Worm (Caenorhabditis elegans) whole organism, early embryonic: ENCODE measurements around the gene ttr-52.

ENCODE experiments used
- B0310.2 ChIP-seq: sonication (generic microtip); optimal IDR thresholded peaks from 2 replicates; lab custom pipeline; 2016; ENCODE audit warnings: mild to moderate bottlenecking, missing genetic modification characterization, missing compliant biosample characterization
- F13C5.2 ChIP-seq: sonication (generic microtip); optimal IDR thresholded peaks from 2 replicates; lab custom pipeline; 2017; ENCODE audit warnings: mild to moderate bottlenecking, missing genetic modification characterization, inconsistent platforms, missing compliant biosample characterization
- aly-1 ChIP-seq: sonication (generic microtip); optimal IDR thresholded peaks from 2 replicates; lab custom pipeline; 2016; ENCODE audit warnings: missing genetic modification characterization, missing compliant biosample characterization
- ama-1 ChIP-seq: fragments of 150-350 bp; optimal IDR thresholded peaks from 2 replicates; lab custom pipeline; 2014
- ceh-13 ChIP-seq: fragments of 200-800 bp; sonication (Bioruptor generic); optimal IDR thresholded peaks from 2 replicates; lab custom pipeline; 2018; ENCODE audit warnings: mild to moderate bottlenecking, missing genetic modification characterization, missing compliant biosample characterization
- ceh-36 ChIP-seq: sonication (generic microtip); optimal IDR thresholded peaks from 2 replicates; lab custom pipeline; 2016; ENCODE audit warnings: missing genetic modification characterization, inconsistent platforms, missing compliant biosample characterization
- ets-7 ChIP-seq: sonication (generic microtip); optimal IDR thresholded peaks from 2 replicates; lab custom pipeline; 2016; ENCODE audit warnings: missing genotype, missing genetic modification characterization, missing compliant biosample characterization
- flt-1 ChIP-seq: fragments of 200-800 bp; sonication (Bioruptor generic); IDR thresholded peaks from 2 replicates; pipeline ENCODE4 v1.3.6; 2022; ENCODE audit warnings: missing genetic modification characterization, missing compliant biosample characterization
- hmbx-1 ChIP-seq: sonication (generic microtip); optimal IDR thresholded peaks from 2 replicates; lab custom pipeline; 2016; ENCODE audit warnings: mild to moderate bottlenecking, missing genetic modification characterization, missing compliant biosample characterization
- hmg-4 ChIP-seq: fragments of 200-800 bp; sonication (Bioruptor generic); optimal IDR thresholded peaks from 2 replicates; lab custom pipeline; 2018; ENCODE audit warnings: mild to moderate bottlenecking, missing genetic modification characterization, missing compliant biosample characterization
- hnd-1 ChIP-seq: sonication (generic microtip); optimal IDR thresholded peaks from 2 replicates; lab custom pipeline; 2016; ENCODE audit warnings: missing genetic modification characterization, missing compliant biosample characterization
- pes-1 ChIP-seq: fragments of 200-800 bp; sonication (Bioruptor generic); IDR thresholded peaks from 2 replicates; pipeline ENCODE4 v1.3.6; 2022; ENCODE audit warnings: missing genetic modification reagents, missing genetic modification characterization, missing compliant biosample characterization
- scrt-1 ChIP-seq: fragments of 200-800 bp; sonication (Bioruptor generic); IDR thresholded peaks from 2 replicates; pipeline ENCODE4 v1.3.6; 2022; ENCODE audit warnings: missing genetic modification characterization, missing compliant biosample characterization
- sea-1 ChIP-seq: fragments of 200-800 bp; sonication (Bioruptor generic); conservative IDR thresholded peaks from 2 replicates; pipeline ENCODE4 v1.3.6; 2022; ENCODE audit warnings: missing genetic modification characterization, missing compliant biosample characterization
- tbx-11 ChIP-seq: fragments of 200-800 bp; sonication (Bioruptor generic); IDR thresholded peaks from 2 replicates; pipeline ENCODE4 v1.3.6; 2022; ENCODE audit warnings: missing genetic modification characterization, missing compliant biosample characterization
- tbx-37 ChIP-seq: fragments of 200-800 bp; sonication (Bioruptor generic); conservative IDR thresholded peaks from 2 replicates; pipeline ENCODE4 v1.3.6; 2022; ENCODE audit warnings: missing genetic modification reagents, missing genetic modification characterization, missing compliant biosample characterization
- tra-4 ChIP-seq: sonication (generic microtip); optimal IDR thresholded peaks from 2 replicates; lab custom pipeline; 2017; ENCODE audit warnings: missing genetic modification characterization, missing compliant biosample characterization

ttr-52 gene

DNA sequence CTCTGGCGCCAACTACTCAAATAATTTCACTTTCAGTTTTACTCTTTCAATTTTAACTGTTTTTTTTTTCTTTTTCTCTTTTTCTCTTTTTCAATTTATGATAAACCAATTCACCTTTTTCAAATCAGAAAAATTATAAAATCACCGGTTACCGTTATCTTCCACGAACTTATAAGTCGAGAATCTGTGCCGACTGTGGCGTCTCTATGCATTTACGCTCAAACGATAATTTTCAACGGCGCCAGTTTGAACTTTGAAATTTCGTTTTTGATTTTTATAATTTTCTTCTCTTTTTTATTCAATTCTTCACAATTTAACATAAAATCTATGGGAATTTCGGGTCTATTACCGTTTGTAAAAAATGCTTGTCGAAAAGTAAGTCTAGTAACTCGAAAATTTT is 18.9 kb downstream of the ttr-52 start, which contains the start of gene exo-1:
TSS of gene exo-1 (plus strand) at position 101 of the 400 bp plus-strand sequence.
- no peak for TF ChIP-seq pes-1
- no peak for TF ChIP-seq hmbx-1 (tag; lab: Kevin White, UChicago)
- TF ChIP-seq tra-4 (tag; lab: Kevin White, UChicago) = no peak
- TF ChIP-seq ets-7 (tag; lab: Kevin White, UChicago) = no peak
- TF ChIP-seq hnd-1 (tag; lab: Kevin White, UChicago) = no peak

DNA sequence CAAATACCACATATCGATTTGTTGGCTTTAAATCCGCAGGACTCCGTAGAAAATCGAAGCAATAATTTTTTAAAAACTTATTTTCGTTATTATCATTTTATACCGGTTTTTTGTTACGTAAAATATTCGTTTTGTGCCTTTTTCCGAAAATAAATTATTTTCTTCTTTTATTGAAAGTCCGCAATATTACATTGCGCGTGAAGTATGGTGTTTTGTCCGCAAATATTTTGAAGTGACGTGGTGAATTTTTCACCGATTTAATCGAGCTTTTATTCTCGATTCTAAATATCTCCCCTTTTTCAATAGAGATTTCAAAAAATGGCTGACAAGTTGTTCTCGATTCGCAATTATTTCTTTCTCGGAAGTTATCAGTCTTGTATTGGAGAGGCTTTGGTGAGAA is 21.5 kb downstream of the ttr-52 start, which contains the start of gene cope-1:
TSS of gene cope-1 (plus strand) at position 229 of the 400 bp plus-strand sequence.
- TF ChIP-seq hnd-1 (tag; lab: Kevin White, UChicago) (no peak), ceh-13 (GFP tag; lab: Kevin White, UChicago) (no peak), tbx-37 (GFP tag; lab: Robert Waterston, UW) (no peak), tbx-11 (GFP tag; lab: Robert Waterston, UW) (no peak), scrt-1 (GFP tag; lab: Robert Waterston, UW) (no peak), B0310.2 (tag; lab: Kevin White, UChicago) (no peak), ets-7 (tag; lab: Kevin White, UChicago) (no peak), aly-1 (tag; lab: Kevin White, UChicago) (no peak), hmg-4 (GFP tag; lab: Kevin White, UChicago) (no peak), pes-1 (no peak), tra-4 (tag; lab: Kevin White, UChicago) (no peak)

DNA sequence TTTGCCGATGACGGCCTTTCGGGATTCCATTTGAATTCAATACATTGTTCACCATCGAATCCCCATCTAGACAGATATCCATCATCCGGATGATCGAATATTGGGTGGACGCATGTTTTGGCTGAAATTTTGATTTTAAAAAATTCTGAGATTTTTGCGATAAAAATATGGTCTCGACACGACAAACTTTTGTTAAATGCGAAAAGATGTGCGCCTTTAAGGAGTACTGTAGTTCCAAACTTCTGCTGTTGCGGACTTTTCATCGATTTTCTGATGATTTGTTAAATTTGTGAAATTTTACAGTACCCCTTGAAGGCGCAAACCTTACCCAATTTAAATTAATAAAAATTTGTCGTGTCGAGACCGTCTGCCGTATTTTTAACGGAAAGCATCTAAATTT is 23.3 kb downstream of the ttr-52 start:
- TF ChIP-seq hnd-1 (tag; lab: Kevin White, UChicago) (no peak), flt-1 (no peak), tbx-11 (GFP tag; lab: Robert Waterston, UW) (no peak), sea-1 (GFP tag; lab: Robert Waterston, UW) (no peak), ceh-36 (no peak), pes-1 (no peak)

DNA sequence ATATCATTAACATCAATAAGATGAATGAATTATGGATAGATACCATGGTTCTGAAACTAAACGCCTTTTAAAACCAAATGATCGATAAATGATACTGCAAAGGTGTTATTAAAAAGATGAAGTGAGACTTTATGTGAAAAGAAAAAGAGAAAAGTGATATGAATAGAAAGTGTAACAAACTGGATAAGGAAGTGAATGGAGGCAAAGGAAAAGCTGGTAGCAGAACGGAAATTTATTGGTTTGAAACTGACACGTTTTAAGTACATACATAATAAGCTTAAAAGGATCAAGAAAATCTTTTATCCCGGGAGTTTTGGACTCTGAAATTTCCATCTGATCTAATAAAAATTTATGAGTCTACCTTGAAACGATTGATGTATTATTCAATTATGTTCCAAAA is 25.1 kb downstream of the ttr-52 start, which contains the start of gene bli-5:
TSS of gene bli-5 (minus strand) at position 101 of the 400 bp plus-strand sequence.
- TF ChIP-seq F13C5.2 (tag; lab: Kevin White, UChicago) = no peak

DNA sequence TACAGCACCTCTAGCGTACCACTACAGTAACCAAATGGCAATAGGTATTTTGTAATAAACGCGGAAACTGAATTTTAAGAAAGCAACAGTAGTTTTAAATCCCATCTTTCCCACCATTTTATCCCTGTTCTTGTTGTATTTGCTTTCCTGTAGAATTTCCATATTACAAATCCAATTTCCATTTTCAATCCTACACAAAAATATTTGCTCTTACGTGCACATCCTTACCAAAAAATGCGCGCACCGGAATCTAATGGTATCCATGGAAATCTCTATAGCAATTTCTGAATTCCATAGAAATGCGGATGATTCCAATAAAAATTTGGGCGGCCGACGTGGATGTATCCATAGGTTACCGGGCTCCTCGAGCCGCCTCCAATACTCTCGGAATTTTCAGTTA is 25.6 kb downstream of the ttr-52 start, which contains the start of gene trf-1:
TSS of gene trf-1 (plus strand) at position 301 of the 400 bp plus-strand sequence.
- TF ChIP-seq sea-1 (GFP tag; lab: Robert Waterston, UW) (no peak), aly-1 (tag; lab: Kevin White, UChicago) (no peak), B0310.2 (tag; lab: Kevin White, UChicago) (no peak), F13C5.2 (tag; lab: Kevin White, UChicago) (no peak), flt-1 (no peak), hmbx-1 (tag; lab: Kevin White, UChicago) (no peak), scrt-1 (GFP tag; lab: Robert Waterston, UW) (no peak), pes-1 (no peak), tbx-37 (GFP tag; lab: Robert Waterston, UW) (no peak), tbx-11 (GFP tag; lab: Robert Waterston, UW) (no peak), hnd-1 (tag; lab: Kevin White, UChicago) (no peak), ets-7 (tag; lab: Kevin White, UChicago) (no peak), ceh-13 (GFP tag; lab: Kevin White, UChicago) (no peak)

DNA sequence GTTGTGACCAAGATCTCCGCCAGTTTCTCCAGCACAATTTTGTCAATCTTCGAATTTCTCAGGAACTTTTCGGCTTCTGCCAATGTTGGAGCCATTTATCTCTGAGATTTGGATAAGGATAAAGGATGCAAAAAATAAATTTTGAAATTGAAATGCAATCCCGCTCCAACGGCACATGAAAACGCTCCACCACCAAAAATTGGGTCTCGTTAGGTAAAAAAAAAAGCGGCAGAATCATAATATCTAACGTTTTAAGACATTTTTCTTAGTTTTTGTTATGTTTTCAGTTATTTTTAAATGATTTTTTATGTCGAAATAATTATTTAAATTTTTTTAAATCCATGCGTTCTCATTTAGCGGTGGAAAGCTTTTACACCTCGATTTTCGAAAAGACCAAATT is 29.9 kb downstream of the ttr-52 start, which contains the start of gene F45G2.7:
TSS of gene F45G2.7 (minus strand) at position 101 of the 400 bp plus-strand sequence.
- TF ChIP-seq tbx-37 (GFP tag; lab: Robert Waterston, UW) = no peak

DNA sequence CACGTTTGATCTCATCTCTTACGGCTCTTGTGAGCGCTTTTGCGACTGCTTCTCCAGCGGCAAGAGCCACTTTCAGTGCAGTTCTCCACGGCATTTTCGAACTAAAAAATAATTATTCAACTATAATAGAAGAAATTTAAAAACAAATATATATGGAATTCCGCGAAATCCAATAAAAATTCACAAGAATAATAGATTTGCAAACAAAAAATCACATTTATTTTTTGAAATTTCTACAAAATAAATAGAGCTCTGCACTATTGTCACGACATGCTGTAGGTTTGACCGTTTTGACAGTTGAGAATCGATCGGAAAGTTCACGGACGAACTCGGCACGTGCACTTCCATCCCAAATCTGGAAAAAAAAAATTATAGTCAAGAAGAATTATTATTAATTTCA is 31.1 kb downstream of the ttr-52 start, which contains the start of gene F45G2.8:
TSS of gene F45G2.8 (minus strand) at position 101 of the 400 bp plus-strand sequence.
- no peak for TF ChIP-seq tbx-11 (GFP tag; lab: Robert Waterston, UW)
- TF ChIP-seq pes-1 = no peak
- no peak for TF ChIP-seq aly-1 (tag; lab: Kevin White, UChicago)
- no peak for TF ChIP-seq ceh-13 (GFP tag; lab: Kevin White, UChicago)
- TF ChIP-seq hnd-1 (tag; lab: Kevin White, UChicago) = no peak
- TF ChIP-seq flt-1 = no peak
- no peak for TF ChIP-seq hmg-4 (GFP tag; lab: Kevin White, UChicago)
- TF ChIP-seq hmbx-1 (tag; lab: Kevin White, UChicago) = no peak

DNA sequence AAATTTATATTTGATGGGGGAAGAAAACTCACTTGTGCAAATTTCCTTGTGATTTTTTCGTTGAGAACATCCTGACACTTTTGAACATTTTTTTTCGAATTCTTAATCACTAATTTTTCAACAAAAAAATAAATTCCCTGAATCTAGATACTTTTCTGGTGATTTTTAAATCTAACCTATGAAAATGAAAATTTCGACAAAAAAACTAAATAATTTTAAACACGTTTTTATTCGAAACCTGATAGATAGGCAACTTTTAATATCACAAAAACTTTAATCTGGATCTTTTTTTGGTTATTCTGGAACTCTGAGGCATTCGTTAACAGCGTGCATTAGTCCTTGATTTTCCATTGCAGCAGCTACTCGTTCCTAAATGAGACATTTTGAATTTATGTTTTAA is 32.3 kb downstream of the ttr-52 start, which contains the start of gene F45G2.9:
TSS of gene F45G2.9 (minus strand) at position 101 of the 400 bp plus-strand sequence.
- TF ChIP-seq B0310.2 (tag; lab: Kevin White, UChicago) = no peak
- TF ChIP-seq ceh-13 (GFP tag; lab: Kevin White, UChicago) = no peak
- TF ChIP-seq sea-1 (GFP tag; lab: Robert Waterston, UW) = no peak
- TF ChIP-seq hnd-1 (tag; lab: Kevin White, UChicago) = no peak
- TF ChIP-seq ama-1 (lab: Kevin White, UChicago) = no peak
- no peak for TF ChIP-seq tra-4 (tag; lab: Kevin White, UChicago)
- TF ChIP-seq hmbx-1 (tag; lab: Kevin White, UChicago) = no peak
- no peak for TF ChIP-seq ceh-36
- TF ChIP-seq scrt-1 (GFP tag; lab: Robert Waterston, UW) = no peak
- TF ChIP-seq flt-1 = no peak
- no peak for TF ChIP-seq ets-7 (tag; lab: Kevin White, UChicago)
- TF ChIP-seq tbx-37 (GFP tag; lab: Robert Waterston, UW) = no peak
